Worm (Caenorhabditis elegans) whole organism, L4 larva: ENCODE results near the gene B0228.8.
A peak's percentile ranks its signal among the peaks of the same experiment; 100 is the strongest.

Source experiments
- F44E2.7 ChIP-seq: fragments of 200-800 bp; sonication (Bioruptor generic); IDR thresholded peaks from 2 replicates; pipeline ENCODE4 v2.1.2; 2022; ENCODE audit warnings: missing genetic modification characterization, missing compliant biosample characterization
- F49E8.2 ChIP-seq: sonication (generic microtip); optimal IDR thresholded peaks from 2 replicates; lab custom pipeline; 2016; ENCODE audit warnings: missing compliant biosample characterization, mild to moderate bottlenecking, missing genetic modification characterization, borderline replicate concordance
- T20F7.1 ChIP-seq: fragments of 200-800 bp; sonication (Bioruptor generic); optimal IDR thresholded peaks from 2 replicates; lab custom pipeline; 2018; ENCODE audit warnings: mild to moderate bottlenecking, missing genetic modification characterization, missing compliant biosample characterization
- T26A8.4 ChIP-seq: fragments of 200-800 bp; sonication (Bioruptor generic); IDR thresholded peaks from 2 replicates; pipeline ENCODE4 v1.3.6; 2022; ENCODE audit warnings: missing genetic modification characterization, missing compliant biosample characterization
- Y75B8A.6 ChIP-seq: fragments of 200-800 bp; sonication (Bioruptor generic); IDR thresholded peaks from 2 replicates; pipeline ENCODE4 v1.3.6; 2022; ENCODE audit warnings: missing genetic modification reagents, missing genetic modification characterization, missing compliant biosample characterization
- aha-1 ChIP-seq: fragments of 150-350 bp; peaks from one replicate; lab custom pipeline; 2014; ENCODE audit warnings: missing biosample characterization, missing genetic modification characterization
- ama-1 ChIP-seq: fragments of 150-350 bp; optimal IDR thresholded peaks from 2 replicates; lab custom pipeline; 2014; ENCODE audit warnings: inconsistent platforms, mixed read lengths
- attf-4 ChIP-seq: sonication (generic microtip); optimal IDR thresholded peaks from 3 replicates; lab custom pipeline; 2017; ENCODE audit warnings: missing biosample characterization, missing genetic modification characterization
- ceh-20 ChIP-seq: fragments of 200-800 bp; sonication (Bioruptor generic); IDR thresholded peaks from 2 replicates; pipeline ENCODE4 v1.3.6; 2022; ENCODE audit warnings: missing genetic modification reagents, missing genetic modification characterization, missing compliant biosample characterization
- ceh-28 ChIP-seq: fragments of 150-350 bp; optimal IDR thresholded peaks from 2 replicates; lab custom pipeline; 2014; ENCODE audit warnings: missing biosample characterization, missing genetic modification reagents, missing genetic modification characterization
- ceh-32 ChIP-seq: sonication (generic microtip); optimal IDR thresholded peaks from 2 replicates; lab custom pipeline; 2016; ENCODE audit warnings: mild to moderate bottlenecking, missing genetic modification characterization, missing compliant biosample characterization; ENCODE audit not compliant: poor library complexity
- ceh-82 ChIP-seq: sonication (generic microtip); optimal IDR thresholded peaks from 2 replicates; lab custom pipeline; 2017; ENCODE audit warnings: missing biosample characterization, missing genetic modification characterization
- ctbp-1 ChIP-seq: fragments of 200-800 bp; sonication (Bioruptor generic); IDR thresholded peaks from 2 replicates; pipeline ENCODE4 v1.3.6; 2022; ENCODE audit warnings: missing genetic modification reagents, missing genetic modification characterization, missing compliant biosample characterization
- daf-16 ChIP-seq, 3 experiments: sonication (generic microtip); optimal IDR thresholded peaks; 2 replicates each; lab custom pipeline; 2016 to 2017; ENCODE audit warnings: missing genetic modification characterization in 3 of 3, missing genetic modification reagents in 3 of 3, mild to moderate bottlenecking in 2 of 3, missing compliant biosample characterization in 2 of 3, missing biosample characterization in 1 of 3, moderate library complexity in 1 of 3
- daf-19 ChIP-seq: fragments of 200-800 bp; sonication (Bioruptor generic); conservative IDR thresholded peaks from 2 replicates; pipeline ENCODE4 v1.3.6; 2022; ENCODE audit warnings: missing genetic modification characterization, missing compliant biosample characterization
- dmd-9 ChIP-seq: fragments of 200-800 bp; sonication (Bioruptor generic); IDR thresholded peaks from 2 replicates; pipeline ENCODE4 v1.3.6; 2022; ENCODE audit warnings: missing genetic modification reagents, missing genetic modification characterization, missing compliant biosample characterization
- dpl-1 ChIP-seq: fragments of 150-350 bp; optimal IDR thresholded peaks from 2 replicates; lab custom pipeline; 2014; ENCODE audit warnings: missing biosample characterization, missing genetic modification reagents, missing genetic modification characterization
- dve-1 ChIP-seq: sonication (generic microtip); optimal IDR thresholded peaks from 2 replicates; lab custom pipeline; 2017; ENCODE audit warnings: antibody characterized with exemption, mild to moderate bottlenecking, missing genetic modification characterization, missing compliant biosample characterization; ENCODE audit not compliant: insufficient read depth
- egl-27 ChIP-seq: sonication (generic microtip); optimal IDR thresholded peaks from 3 replicates; lab custom pipeline; 2017; ENCODE audit warnings: missing biosample characterization, missing genetic modification reagents, missing genetic modification characterization
- fkh-10 ChIP-seq: fragments of 150-350 bp; optimal IDR thresholded peaks from 2 replicates; lab custom pipeline; 2014; ENCODE audit warnings: missing biosample characterization, missing genetic modification reagents, missing genetic modification characterization
- hlh-30 ChIP-seq: sonication (generic microtip); optimal IDR thresholded peaks from 2 replicates; lab custom pipeline; 2017; ENCODE audit warnings: antibody characterized with exemption, mild to moderate bottlenecking, missing genetic modification characterization, missing compliant biosample characterization; ENCODE audit not compliant: insufficient read depth
- lin-1 ChIP-seq: fragments of 200-800 bp; sonication (Bioruptor generic); IDR thresholded peaks from 2 replicates; pipeline ENCODE4 v1.3.6; 2022; ENCODE audit warnings: missing genetic modification reagents, missing genetic modification characterization, missing compliant biosample characterization
- lin-29 ChIP-seq: fragments of 200-800 bp; sonication (Bioruptor generic); IDR thresholded peaks from 2 replicates; pipeline ENCODE4 v1.3.6; 2022; ENCODE audit warnings: missing genetic modification reagents, missing genetic modification characterization, missing compliant biosample characterization
- lsy-2 ChIP-seq, 2 experiments: fragments of 150-350 bp in 1 of 2; sonication (generic microtip) in 1 of 2; optimal IDR thresholded peaks; 2 replicates each; lab custom pipeline; 2014 to 2017; ENCODE audit warnings: missing biosample characterization in 2 of 2, missing genetic modification characterization in 2 of 2
- madf-5 ChIP-seq, 2 experiments: fragments of 200-800 bp; sonication (Bioruptor generic); IDR thresholded peaks; 2 replicates each; pipeline ENCODE4 v1.3.6; 2022; ENCODE audit warnings: missing compliant biosample characterization in 2 of 2, missing genetic modification characterization in 2 of 2
- madf-9 ChIP-seq: fragments of 200-800 bp; sonication (Bioruptor generic); conservative IDR thresholded peaks from 2 replicates; pipeline ENCODE4 v1.3.6; 2022; ENCODE audit warnings: missing genetic modification reagents, missing genetic modification characterization, missing compliant biosample characterization
- mes-2 ChIP-seq: sonication (generic microtip); optimal IDR thresholded peaks from 2 replicates; lab custom pipeline; 2016; ENCODE audit warnings: missing genotype, mild to moderate bottlenecking, missing genetic modification characterization, missing compliant biosample characterization; ENCODE audit not compliant: poor library complexity, severe bottlenecking
- nhr-10 ChIP-seq: fragments of 150-350 bp; optimal IDR thresholded peaks from 2 replicates; lab custom pipeline; 2014; ENCODE audit warnings: missing biosample characterization, missing genetic modification characterization
- nhr-102 ChIP-seq: sonication (generic microtip); optimal IDR thresholded peaks from 2 replicates; lab custom pipeline; 2016; ENCODE audit warnings: mild to moderate bottlenecking, missing genetic modification characterization, moderate library complexity, missing compliant biosample characterization
- nhr-111 ChIP-seq: fragments of 200-800 bp; sonication (Bioruptor generic); optimal IDR thresholded peaks from 2 replicates; lab custom pipeline; 2018; ENCODE audit warnings: mild to moderate bottlenecking, missing genetic modification characterization, missing compliant biosample characterization
- nhr-28 ChIP-seq: fragments of 150-350 bp; optimal IDR thresholded peaks from 2 replicates; lab custom pipeline; 2014; ENCODE audit warnings: missing biosample characterization, missing genetic modification characterization
- nhr-41 ChIP-seq: fragments of 200-800 bp; sonication (Bioruptor generic); IDR thresholded peaks from 2 replicates; pipeline ENCODE4 v1.3.6; 2022; ENCODE audit warnings: missing genetic modification reagents, missing genetic modification characterization, missing compliant biosample characterization
- nhr-48 ChIP-seq: sonication (generic microtip); optimal IDR thresholded peaks from 2 replicates; lab custom pipeline; 2016; ENCODE audit warnings: mild to moderate bottlenecking, missing genetic modification characterization, missing compliant biosample characterization
- nhr-77 ChIP-seq: fragments of 150-350 bp; optimal IDR thresholded peaks from 2 replicates; lab custom pipeline; 2014; ENCODE audit warnings: missing biosample characterization, missing genetic modification characterization
- pha-4 ChIP-seq, 2 experiments: fragments of 150-350 bp in 1 of 2; fragments of 200-800 bp in 1 of 2; sonication (Bioruptor generic) in 1 of 2; IDR thresholded peaks in 1 of 2; optimal IDR thresholded peaks in 1 of 2; 2 replicates each; pipeline versions ENCODE4 v1.3.6 to Lab custom; 2014 to 2022; ENCODE audit warnings: missing genetic modification characterization in 2 of 2, missing genetic modification reagents in 2 of 2, missing biosample characterization in 1 of 2, missing compliant biosample characterization in 1 of 2
- pqm-1 ChIP-seq: sonication (generic microtip); optimal IDR thresholded peaks from 2 replicates; lab custom pipeline; 2017; ENCODE audit warnings: missing biosample characterization, missing genetic modification characterization
- set-16 ChIP-seq: fragments of 200-800 bp; sonication (Bioruptor generic); IDR thresholded peaks from 2 replicates; pipeline ENCODE4 v1.3.6; 2022; ENCODE audit warnings: missing genetic modification reagents, missing genetic modification characterization, missing compliant biosample characterization
- snpc-1.2 ChIP-seq: fragments of 200-800 bp; sonication (Bioruptor generic); IDR thresholded peaks from 2 replicates; pipeline ENCODE4 v1.3.6; 2022; ENCODE audit warnings: missing genetic modification reagents, missing genetic modification characterization, missing compliant biosample characterization
- tra-1 ChIP-seq: fragments of 200-800 bp; sonication (Bioruptor generic); IDR thresholded peaks from 2 replicates; pipeline ENCODE4 v1.3.6; 2022; ENCODE audit warnings: missing genetic modification reagents, missing genetic modification characterization, missing compliant biosample characterization
- unc-39 ChIP-seq: sonication (generic microtip); optimal IDR thresholded peaks from 2 replicates; lab custom pipeline; 2017; ENCODE audit warnings: missing biosample characterization, missing genetic modification characterization
- ztf-11 ChIP-seq: fragments of 150-350 bp; optimal IDR thresholded peaks from 2 replicates; lab custom pipeline; 2014; ENCODE audit warnings: missing biosample characterization, missing genetic modification characterization
- ztf-7 ChIP-seq: fragments of 150-350 bp; optimal IDR thresholded peaks from 2 replicates; lab custom pipeline; 2014; ENCODE audit warnings: missing biosample characterization, missing genetic modification characterization

The B0228.8 gene

ce11 chrII:7781102-7781616 is 19.8 kb upstream of the B0228.8 start, which contains the start of the genes snpc-1.1 and spdl-1 (continued):
- TF ChIP-seq ztf-7 (tag; lab: Kevin White, UChicago): no peak
- peak; percentile 67 for TF ChIP-seq dpl-1 (GFP tag; lab: Kevin White, UChicago)
- peak in 1 of 2 experiments; percentile 41 for TF ChIP-seq lsy-2 (tag; optimal IDR thresholded peaks at IDR 0.05; lab: Kevin White, UChicago)
- TF ChIP-seq ztf-11 (tag; lab: Kevin White, UChicago): no peak
- TF ChIP-seq pha-4 (GFP tag; IDR thresholded peaks at IDR 0.05; lab: Robert Waterston, UW): no peak
- peak; percentile 9 for TF ChIP-seq pha-4 (tag; optimal IDR thresholded peaks at IDR 0.05; lab: Kevin White, UChicago)

- no peak for TF ChIP-seq F49E8.2 (tag; lab: Kevin White, UChicago)
- no peak for TF ChIP-seq ztf-7 (tag; lab: Kevin White, UChicago)
- no peak for TF ChIP-seq mes-2 (tag; lab: Kevin White, UChicago)
- no peak for TF ChIP-seq lin-29 (GFP tag; lab: Robert Waterston, UW)
- TF ChIP-seq set-16 (GFP tag; lab: Robert Waterston, UW): no peak
- TF ChIP-seq ama-1 (lab: Kevin White, UChicago): no peak
- no peak for TF ChIP-seq F44E2.7 (GFP tag; lab: Robert Waterston, UW)
- TF ChIP-seq pha-4 (GFP tag; IDR thresholded peaks at IDR 0.05; lab: Robert Waterston, UW): no peak
- TF ChIP-seq pha-4 (tag; optimal IDR thresholded peaks at IDR 0.05; lab: Kevin White, UChicago): no peak
- TF ChIP-seq dmd-9 (GFP tag; lab: Robert Waterston, UW): no peak
- TF ChIP-seq ceh-28: no peak
- TF ChIP-seq pqm-1 (tag; lab: Kevin White, UChicago): no peak
- no peak for TF ChIP-seq egl-27 (tag; lab: Kevin White, UChicago)
- no peak for TF ChIP-seq attf-4
- TF ChIP-seq madf-5 (GFP tag; IDR thresholded peaks at IDR 0.05; lab: Robert Waterston, UW): no peak
- TF ChIP-seq snpc-1.2 (GFP tag; lab: Robert Waterston, UW): no peak
- TF ChIP-seq ceh-20 (GFP tag; lab: Robert Waterston, UW): no peak
- no peak for TF ChIP-seq Y75B8A.6 (GFP tag; lab: Robert Waterston, UW)
- TF ChIP-seq fkh-10 (GFP tag; lab: Kevin White, UChicago): no peak
- TF ChIP-seq daf-16 (GFP tag; optimal IDR thresholded peaks at IDR 0.05; lab: Kevin White, UChicago): no peak
- peak; percentile 97 for TF ChIP-seq daf-16 (tag; optimal IDR thresholded peaks at IDR 0.05; lab: Kevin White, UChicago)
- no peak for TF ChIP-seq unc-39
- no peak for TF ChIP-seq ctbp-1 (GFP tag; lab: Robert Waterston, UW)
- no peak for TF ChIP-seq ceh-32 (tag; lab: Kevin White, UChicago)
- TF ChIP-seq nhr-10: no peak
- TF ChIP-seq aha-1 (tag; lab: Kevin White, UChicago): peak; percentile 34
- TF ChIP-seq dve-1 (tag; lab: Kevin White, UChicago): peak; percentile 22
- TF ChIP-seq daf-19 (GFP tag; lab: Robert Waterston, UW): no peak
- TF ChIP-seq, all 104 proteins: peak for 3
Measured at ce11 chrII:7778273-7778672, 16.9 kb upstream of the B0228.8 start.

ce11 chrII:7777320-7777978 is 16.1 kb upstream of the B0228.8 start, which contains the start of gene mthf-1:
mthf-1 (minus strand) TSS chrII:7777823.
- TF ChIP-seq nhr-111 (no peak), tra-1 (GFP tag; lab: Robert Waterston, UW) (peak; percentile 87), hlh-30 (tag; lab: Kevin White, UChicago) (peak; percentile 66), madf-9 (no peak), nhr-48 (tag; lab: Kevin White, UChicago) (peak; percentile 53), pha-4 (GFP tag; IDR thresholded peaks at IDR 0.05; lab: Robert Waterston, UW) (peak; percentile 46; the same call in 1 of the 2 replicates), pha-4 (tag; optimal IDR thresholded peaks at IDR 0.05; lab: Kevin White, UChicago) (no peak), T26A8.4 (GFP tag; lab: Robert Waterston, UW) (peak; percentile 11; the same call in 1 of the 2 replicates), daf-16 (GFP tag; optimal IDR thresholded peaks at IDR 0.05; lab: Kevin White, UChicago) (no peak), daf-16 (tag; optimal IDR thresholded peaks at IDR 0.05; lab: Kevin White, UChicago) (peak; percentile 73), lsy-2 (tag; optimal IDR thresholded peaks at IDR 0.05; lab: Kevin White, UChicago) (peak in 1 of 2 experiments; percentile 35), nhr-77 (tag; lab: Kevin White, UChicago) (peak; percentile 44), pqm-1 (tag; lab: Kevin White, UChicago) (peak; percentile 83), set-16 (GFP tag; lab: Robert Waterston, UW) (no peak), nhr-28 (tag; lab: Kevin White, UChicago) (peak; percentile 62), T20F7.1 (GFP tag; lab: Kevin White, UChicago) (peak; percentile 15), aha-1 (tag; lab: Kevin White, UChicago) (peak; percentile 88), ama-1 (lab: Kevin White, UChicago) (peak; percentile 79), dpl-1 (GFP tag; lab: Kevin White, UChicago) (peak; percentile 2), snpc-1.2 (GFP tag; lab: Robert Waterston, UW) (no peak), ceh-82 (tag; lab: Kevin White, UChicago) (no peak), nhr-41 (peak; percentile 90), nhr-102 (tag; lab: Kevin White, UChicago) (peak; percentile 44), mes-2 (tag; lab: Kevin White, UChicago) (peak; percentile 17), lin-1 (GFP tag; lab: Robert Waterston, UW) (peak; percentile 69; the same call in 1 of the 2 replicates)
